Fruit fly (Drosophila melanogaster) whole organism, embryonic: ENCODE data around the gene kibra.

Experiments
- Ada2b ChIP-seq: fragments of 200-800 bp; sonication (Bioruptor generic); IDR thresholded peaks from 2 replicates; pipeline ENCODE4 v1.3.6; 2022; ENCODE audit warnings: missing biosample characterization, missing genetic modification characterization
- Blimp-1 ChIP-seq: fragments of 200-800 bp; sonication (Bioruptor generic); optimal IDR thresholded peaks from 3 replicates; lab custom pipeline; 2018; ENCODE audit warnings: missing biosample characterization, missing genetic modification characterization, mild to moderate bottlenecking, moderate library complexity, missing genetic modification reagents
- CG10274 ChIP-seq: fragments of 200-800 bp; sonication (Bioruptor generic); optimal IDR thresholded peaks from 3 replicates; lab custom pipeline; 2017; ENCODE audit warnings: missing biosample characterization, mild to moderate bottlenecking, missing genetic modification characterization
- CG10959 ChIP-seq: fragments of 200-800 bp; sonication (Bioruptor generic); IDR thresholded peaks from 2 replicates; pipeline ENCODE4 v1.3.6; 2022; ENCODE audit warnings: missing biosample characterization, missing genetic modification characterization
- CG11723 ChIP-seq: fragments of 200-800 bp; sonication (Bioruptor generic); optimal IDR thresholded peaks from 2 replicates; lab custom pipeline; 2017; ENCODE audit warnings: missing biosample characterization, mild to moderate bottlenecking, missing genetic modification characterization
- CG13624 ChIP-seq: fragments of 200-800 bp; sonication (Bioruptor generic); optimal IDR thresholded peaks from 2 replicates; lab custom pipeline; 2016; ENCODE audit warnings: missing biosample characterization, missing genetic modification characterization
- CG1603 ChIP-seq: fragments of 200-800 bp; sonication (Bioruptor generic); optimal IDR thresholded peaks from 2 replicates; lab custom pipeline; 2019; ENCODE audit warnings: missing biosample characterization, mild to moderate bottlenecking, missing genetic modification characterization, moderate library complexity
- CG2129 ChIP-seq: fragments of 200-800 bp; sonication (Bioruptor generic); IDR thresholded peaks from 2 replicates; pipeline ENCODE4 v1.3.6; 2022; ENCODE audit warnings: missing biosample characterization, missing genetic modification characterization; ENCODE audit not compliant: partially characterized antibody
- CG2889 ChIP-seq: fragments of 200-800 bp; sonication (Bioruptor generic); IDR thresholded peaks from 3 replicates; pipeline ENCODE4 v1.3.6; 2022; ENCODE audit warnings: missing biosample characterization, missing genetic modification characterization
- CG31365 ChIP-seq: fragments of 200-800 bp; sonication (Bioruptor generic); optimal IDR thresholded peaks from 2 replicates; lab custom pipeline; 2018; ENCODE audit warnings: missing biosample characterization, mild to moderate bottlenecking, missing genetic modification characterization
- CG31388 ChIP-seq: fragments of 200-800 bp; sonication (Bioruptor generic); optimal IDR thresholded peaks from 2 replicates; lab custom pipeline; 2016; ENCODE audit warnings: missing biosample characterization, missing genetic modification characterization
- CG3281 ChIP-seq: fragments of 200-800 bp; sonication (Bioruptor generic); optimal IDR thresholded peaks from 3 replicates; lab custom pipeline; 2017; ENCODE audit warnings: missing biosample characterization, mild to moderate bottlenecking, missing genetic modification characterization
- CG3838 ChIP-seq: fragments of 200-800 bp; sonication (Bioruptor generic); optimal IDR thresholded peaks from 3 replicates; lab custom pipeline; 2016; ENCODE audit warnings: missing biosample characterization, missing genetic modification characterization
- CG4820 ChIP-seq: fragments of 200-800 bp; sonication (Bioruptor generic); optimal IDR thresholded peaks from 3 replicates; lab custom pipeline; 2016; ENCODE audit warnings: missing biosample characterization, missing genetic modification characterization
- CG6765 ChIP-seq: fragments of 200-800 bp; sonication (Bioruptor generic); optimal IDR thresholded peaks from 3 replicates; lab custom pipeline; 2017; ENCODE audit warnings: missing biosample characterization, mild to moderate bottlenecking, missing genetic modification characterization
- CG8089 ChIP-seq: fragments of 200-800 bp; sonication (Bioruptor generic); optimal IDR thresholded peaks from 3 replicates; lab custom pipeline; 2016; ENCODE audit warnings: missing biosample characterization, missing genetic modification characterization
- CG9609 ChIP-seq: fragments of 200-800 bp; sonication (Bioruptor generic); optimal IDR thresholded peaks from 3 replicates; lab custom pipeline; 2016; ENCODE audit warnings: missing biosample characterization, missing genetic modification characterization
- Camta ChIP-seq: fragments of 200-800 bp; sonication (Bioruptor generic); optimal IDR thresholded peaks from 2 replicates; lab custom pipeline; 2016; ENCODE audit warnings: missing biosample characterization, missing genetic modification characterization
- D19B ChIP-seq: fragments of 200-800 bp; sonication (Bioruptor generic); optimal IDR thresholded peaks from 2 replicates; lab custom pipeline; 2017; ENCODE audit warnings: missing biosample characterization, mild to moderate bottlenecking, missing genetic modification characterization
- Dad ChIP-seq: fragments of 200-800 bp; sonication (Bioruptor generic); optimal IDR thresholded peaks from 3 replicates; lab custom pipeline; 2016; ENCODE audit warnings: missing biosample characterization, missing genetic modification characterization
- Dip2 ChIP-seq: fragments of 200-800 bp; sonication (Bioruptor generic); IDR thresholded peaks from 2 replicates; pipeline ENCODE4 v1.3.6; 2022; ENCODE audit warnings: missing biosample characterization, missing genetic modification characterization
- Hr39 ChIP-seq: fragments of >200 bp; optimal IDR thresholded peaks from 2 replicates; lab custom pipeline; 2017
- Ptx1 ChIP-seq: fragments of 200-800 bp; sonication (Bioruptor generic); IDR thresholded peaks from 2 replicates; pipeline ENCODE4 v1.3.6; 2022; ENCODE audit warnings: missing biosample characterization, missing genetic modification characterization
- Spps ChIP-seq: fragments of 200-800 bp; sonication (Bioruptor generic); optimal IDR thresholded peaks from 2 replicates; lab custom pipeline; 2018; ENCODE audit warnings: missing biosample characterization, mild to moderate bottlenecking, missing genetic modification characterization
- Taf1 ChIP-seq: fragments of 200-800 bp; sonication (Bioruptor generic); IDR thresholded peaks from 2 replicates; pipeline ENCODE4 v1.3.6; 2022; ENCODE audit warnings: missing biosample characterization, missing genetic modification characterization
- bab2 ChIP-seq: fragments of 200-800 bp; sonication (Bioruptor generic); optimal IDR thresholded peaks from 2 replicates; lab custom pipeline; 2016; ENCODE audit warnings: missing biosample characterization, missing genetic modification characterization
- bowl ChIP-seq: fragments of 200-800 bp; sonication (Bioruptor generic); IDR thresholded peaks from 2 replicates; pipeline ENCODE4 v1.3.6; 2022; ENCODE audit warnings: missing biosample characterization, missing genetic modification characterization
- bsh ChIP-seq, 2 experiments: fragments of 200-800 bp; sonication (Bioruptor generic); optimal IDR thresholded peaks; 2 replicates each; lab custom pipeline; 2017 to 2018; ENCODE audit warnings: mild to moderate bottlenecking in 2 of 2, missing biosample characterization in 2 of 2, missing genetic modification characterization in 2 of 2, moderate library complexity in 1 of 2
- cato ChIP-seq: fragments of 200-800 bp; sonication (Bioruptor generic); optimal IDR thresholded peaks from 2 replicates; lab custom pipeline; 2016; ENCODE audit warnings: missing biosample characterization, missing genetic modification characterization, borderline replicate concordance
- caup ChIP-seq: fragments of 200-800 bp; sonication (Bioruptor generic); optimal IDR thresholded peaks from 3 replicates; lab custom pipeline; 2017; ENCODE audit warnings: missing biosample characterization, mild to moderate bottlenecking, missing genetic modification characterization, moderate library complexity; ENCODE audit not compliant: severe bottlenecking
- chif ChIP-seq, 2 experiments: fragments of 200-800 bp; sonication (Bioruptor generic); optimal IDR thresholded peaks; 3 replicates each; lab custom pipeline; 2016; ENCODE audit warnings: missing biosample characterization in 2 of 2, missing genetic modification characterization in 2 of 2
- chinmo ChIP-seq: fragments of 200-800 bp; sonication (Bioruptor generic); IDR thresholded peaks from 4 replicates; pipeline ENCODE4 v1.3.6; 2022; ENCODE audit warnings: missing biosample characterization, missing genetic modification characterization; ENCODE audit not compliant: partially characterized antibody
- crp ChIP-seq, 2 experiments: fragments of 200-800 bp; sonication (Bioruptor generic); optimal IDR thresholded peaks; 2 replicates in 1 of 2; 3 replicates in 1 of 2; lab custom pipeline; 2017; ENCODE audit warnings: missing biosample characterization in 2 of 2, missing genetic modification characterization in 2 of 2, mild to moderate bottlenecking in 1 of 2, moderate library complexity in 1 of 2
- disco-r ChIP-seq: fragments of 200-800 bp; sonication (Bioruptor generic); optimal IDR thresholded peaks from 2 replicates; lab custom pipeline; 2016; ENCODE audit warnings: missing biosample characterization, missing genetic modification characterization
- dpn ChIP-seq, 2 experiments: fragments of 200-800 bp; sonication (Bioruptor generic); optimal IDR thresholded peaks; 3 replicates each; lab custom pipeline; 2016; ENCODE audit warnings: missing biosample characterization in 2 of 2, missing genetic modification characterization in 2 of 2
- fd102C ChIP-seq: fragments of 200-800 bp; sonication (Bioruptor generic); optimal IDR thresholded peaks from 2 replicates; lab custom pipeline; 2018; ENCODE audit warnings: missing biosample characterization, mild to moderate bottlenecking, missing genetic modification characterization, moderate library complexity
- fd96Cb ChIP-seq: fragments of 200-800 bp; sonication (Bioruptor generic); optimal IDR thresholded peaks from 2 replicates; lab custom pipeline; 2018; ENCODE audit warnings: missing biosample characterization, mild to moderate bottlenecking, missing genetic modification characterization, moderate library complexity
- grn ChIP-seq: fragments of 200-800 bp; sonication (Bioruptor generic); optimal IDR thresholded peaks from 3 replicates; lab custom pipeline; 2017; ENCODE audit warnings: missing biosample characterization, missing genetic modification characterization
- gro ChIP-seq: fragments of 200-800 bp; sonication (Bioruptor generic); optimal IDR thresholded peaks from 2 replicates; lab custom pipeline; 2016; ENCODE audit warnings: missing biosample characterization, missing genetic modification characterization
- gsb ChIP-seq: fragments of 200-800 bp; sonication (Bioruptor generic); IDR thresholded peaks from 2 replicates; pipeline ENCODE4 v1.3.6; 2022; ENCODE audit warnings: missing biosample characterization, missing genetic modification characterization
- hb ChIP-seq: fragments of 200-800 bp; sonication (Bioruptor generic); IDR thresholded peaks from 3 replicates; pipeline ENCODE4 v1.3.6; 2022; ENCODE audit warnings: missing biosample characterization, missing genetic modification characterization; ENCODE audit not compliant: partially characterized antibody
- jing ChIP-seq: fragments of 200-800 bp; sonication (Bioruptor generic); optimal IDR thresholded peaks from 2 replicates; lab custom pipeline; 2018; ENCODE audit warnings: missing biosample characterization, mild to moderate bottlenecking, missing genetic modification characterization
- luna ChIP-seq: fragments of 200-800 bp; sonication (Bioruptor generic); optimal IDR thresholded peaks from 2 replicates; lab custom pipeline; 2016; ENCODE audit warnings: missing biosample characterization, missing genetic modification characterization
- mam ChIP-seq: fragments of 200-800 bp; sonication (Bioruptor generic); optimal IDR thresholded peaks from 3 replicates; lab custom pipeline; 2016; ENCODE audit warnings: missing biosample characterization, missing genetic modification characterization
- pfk ChIP-seq: fragments of 200-800 bp; sonication (Bioruptor generic); optimal IDR thresholded peaks from 2 replicates; lab custom pipeline; 2018; ENCODE audit warnings: missing biosample characterization, mild to moderate bottlenecking, missing genetic modification characterization, moderate library complexity
- row ChIP-seq: fragments of 200-800 bp; sonication (Bioruptor generic); IDR thresholded peaks from 3 replicates; pipeline ENCODE4 v1.3.6; 2022; ENCODE audit warnings: missing biosample characterization, missing genetic modification characterization
- sima ChIP-seq: fragments of 200-800 bp; sonication (Bioruptor generic); optimal IDR thresholded peaks from 2 replicates; lab custom pipeline; 2016; ENCODE audit warnings: missing biosample characterization, missing genetic modification characterization
- sisA ChIP-seq: fragments of 200-800 bp; sonication (Bioruptor generic); IDR thresholded peaks from 2 replicates; pipeline ENCODE4 v1.3.6; 2022; ENCODE audit warnings: missing biosample characterization, missing genetic modification characterization
- stwl ChIP-seq: fragments of 200-800 bp; sonication (Bioruptor generic); optimal IDR thresholded peaks from 3 replicates; lab custom pipeline; 2018; ENCODE audit warnings: missing biosample characterization, mild to moderate bottlenecking, missing genetic modification characterization, moderate library complexity
- sug ChIP-seq: fragments of 200-800 bp; optimal IDR thresholded peaks from 2 replicates; lab custom pipeline; 2019; ENCODE audit warnings: missing biosample characterization, mild to moderate bottlenecking, missing genetic modification characterization, moderate library complexity
- wor ChIP-seq: fragments of 200-800 bp; sonication (Bioruptor generic); IDR thresholded peaks from 2 replicates; pipeline ENCODE4 v1.3.6; 2022; ENCODE audit warnings: missing biosample characterization, missing genetic modification characterization

The kibra gene

DNA sequence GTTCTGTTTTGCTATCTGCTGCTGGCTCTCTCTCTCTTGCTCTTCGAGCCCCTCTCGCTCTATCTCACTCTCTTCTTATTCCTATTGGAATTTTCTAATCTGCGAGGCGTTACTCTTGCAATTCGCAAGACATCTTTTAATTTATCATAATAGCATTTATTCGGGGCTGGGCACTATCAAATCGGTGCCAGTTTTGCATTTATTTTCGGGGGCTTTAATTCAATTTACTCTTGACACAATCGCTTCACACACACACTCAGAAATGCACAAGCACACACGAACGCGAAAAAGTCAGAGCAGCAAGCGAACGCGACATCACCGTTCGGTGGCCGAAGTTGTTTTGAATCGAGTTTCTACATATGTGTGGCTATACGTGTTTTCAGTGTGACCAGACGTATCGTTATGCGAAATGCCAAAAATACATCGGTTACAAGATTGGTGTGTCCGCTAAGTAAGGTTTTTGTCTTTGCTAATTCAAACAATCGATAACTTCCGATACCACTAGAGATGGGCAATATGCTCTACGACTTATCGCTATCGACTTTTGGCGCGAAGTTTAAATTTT lies 27.0 kb downstream of the kibra start, which contains the start of gene Meltrin (continued):
- peak; percentile 51 for TF ChIP-seq grn (GFP tag; lab: Kevin White, UChicago)
- TF ChIP-seq Camta (GFP tag; lab: Kevin White, UChicago): no peak
- TF ChIP-seq disco-r (GFP tag; lab: Kevin White, UChicago): peak; percentile 33
- no peak for TF ChIP-seq D19B (GFP tag; lab: Kevin White, UChicago)
- no peak for TF ChIP-seq Spps (tag; lab: Kevin White, UChicago)
- no peak for TF ChIP-seq sima (GFP tag; lab: Kevin White, UChicago)
- peak; percentile 73 for TF ChIP-seq CG3838 (GFP tag; lab: Kevin White, UChicago)
- TF ChIP-seq CG31388 (GFP tag; lab: Kevin White, UChicago): no peak
- no peak for TF ChIP-seq chinmo
- TF ChIP-seq CG10959 (GFP tag; lab: Robert Waterston, UW): no peak
- TF ChIP-seq bsh (GFP tag; optimal IDR thresholded peaks at IDR 0.05; lab: Kevin White, UChicago): peak; percentile 39 to 56
- peak; percentile 88 for TF ChIP-seq CG1603
- no peak for TF ChIP-seq row (GFP tag; lab: Robert Waterston, UW)
- peak; percentile 46 for TF ChIP-seq pfk (GFP tag; lab: Kevin White, UChicago)
- TF ChIP-seq CG11723 (GFP tag; lab: Kevin White, UChicago): peak; percentile 36
- TF ChIP-seq CG13624: peak; percentile 76
- TF ChIP-seq CG31365: peak; percentile 55
- TF ChIP-seq luna (GFP tag; lab: Kevin White, UChicago): no peak
- no peak for TF ChIP-seq Ada2b
- peak; percentile 49 for TF ChIP-seq mam (GFP tag; lab: Kevin White, UChicago)
- TF ChIP-seq wor: no peak
- no peak for TF ChIP-seq CG10274 (GFP tag; lab: Kevin White, UChicago)
- peak; percentile 43 for TF ChIP-seq CG9609 (GFP tag; lab: Kevin White, UChicago)
- peak; percentile 77 for TF ChIP-seq caup
- TF ChIP-seq sisA (GFP tag; lab: Robert Waterston, UW): no peak
- peak; percentile 70 for TF ChIP-seq sug (tag; lab: Kevin White, UChicago)
- peak in 1 of 2 experiments; percentile 49 for TF ChIP-seq crp (GFP tag; optimal IDR thresholded peaks at IDR 0.05; lab: Kevin White, UChicago)
- TF ChIP-seq Dip2 (GFP tag; lab: Robert Waterston, UW): no peak
- TF ChIP-seq chif (GFP tag; optimal IDR thresholded peaks at IDR 0.05; lab: Kevin White, UChicago): no peak
- TF ChIP-seq CG3281 (GFP tag; lab: Kevin White, UChicago): peak; percentile 51
- no peak for TF ChIP-seq gsb (GFP tag; lab: Robert Waterston, UW)
- TF ChIP-seq Ptx1 (GFP tag; lab: Robert Waterston, UW): no peak
- peak; percentile 61 for TF ChIP-seq stwl (tag; lab: Kevin White, UChicago)
- TF ChIP-seq CG6765: peak; percentile 4
- no peak for TF ChIP-seq Hr39 (lab: Kevin White, UChicago)
- no peak for TF ChIP-seq bowl (GFP tag; lab: Robert Waterston, UW)
- peak; percentile 3 for TF ChIP-seq bab2 (GFP tag; lab: Kevin White, UChicago)
- TF ChIP-seq fd102C (GFP tag; lab: Kevin White, UChicago): peak; percentile 43
- no peak for TF ChIP-seq hb (GFP tag; lab: Robert Waterston, UW)
- TF ChIP-seq cato (GFP tag; lab: Kevin White, UChicago): no peak
- peak; percentile 36 for TF ChIP-seq Dad
- no peak for TF ChIP-seq jing (GFP tag; lab: Kevin White, UChicago)
- peak; percentile 0 to 65 for TF ChIP-seq dpn (GFP tag; optimal IDR thresholded peaks at IDR 0.05; lab: Kevin White, UChicago)
- TF ChIP-seq CG2889 (GFP tag; lab: Robert Waterston, UW): no peak
- peak; percentile 36 for TF ChIP-seq CG8089
- no peak for TF ChIP-seq Taf1 (GFP tag; lab: Robert Waterston, UW)
- TF ChIP-seq fd96Cb (tag; lab: Kevin White, UChicago): no peak
- TF ChIP-seq gro (GFP tag; lab: Kevin White, UChicago): peak; percentile 87
- no peak for TF ChIP-seq CG2129
- TF ChIP-seq Blimp-1 (GFP tag; lab: Kevin White, UChicago): no peak
- no peak for TF ChIP-seq CG4820 (GFP tag; lab: Kevin White, UChicago)
